Fruit fly (Drosophila melanogaster) whole organism, embryonic: ENCODE data around the gene Hr78.

ENCODE experiments used
- BEAF-32 ChIP-seq: fragments of 200-800 bp; sonication (Bioruptor generic); optimal IDR thresholded peaks from 3 replicates; lab custom pipeline; 2017; ENCODE audit warnings: missing biosample characterization, missing genetic modification characterization, mild to moderate bottlenecking, moderate library complexity, missing genetic modification reagents
- CG10321 ChIP-seq: fragments of 200-800 bp; sonication (Bioruptor generic); IDR thresholded peaks from 2 replicates; pipeline ENCODE4 v1.3.6; 2022; ENCODE audit warnings: missing biosample characterization, missing genetic modification characterization
- CG10543 ChIP-seq: fragments of 200-800 bp; sonication (Bioruptor generic); optimal IDR thresholded peaks from 3 replicates; lab custom pipeline; 2017; ENCODE audit warnings: missing biosample characterization, mild to moderate bottlenecking, missing genetic modification characterization, moderate library complexity
- CG13123 ChIP-seq: fragments of 200-800 bp; sonication (Bioruptor generic); optimal IDR thresholded peaks from 2 replicates; lab custom pipeline; 2016; ENCODE audit warnings: missing biosample characterization, missing genetic modification characterization
- CG13296 ChIP-seq: fragments of 200-800 bp; sonication (Bioruptor generic); optimal IDR thresholded peaks from 3 replicates; lab custom pipeline; 2018; ENCODE audit warnings: missing biosample characterization, mild to moderate bottlenecking, missing genetic modification characterization
- CG13775 ChIP-seq: fragments of 200-800 bp; sonication (Bioruptor generic); optimal IDR thresholded peaks from 3 replicates; lab custom pipeline; 2017; ENCODE audit warnings: missing biosample characterization, mild to moderate bottlenecking, missing genetic modification characterization
- CG14710 ChIP-seq: fragments of 200-800 bp; sonication (Bioruptor generic); optimal IDR thresholded peaks from 3 replicates; lab custom pipeline; 2019; ENCODE audit warnings: missing biosample characterization, mild to moderate bottlenecking, missing genetic modification characterization, moderate library complexity
- CG1603 ChIP-seq: fragments of 200-800 bp; sonication (Bioruptor generic); optimal IDR thresholded peaks from 2 replicates; lab custom pipeline; 2019; ENCODE audit warnings: missing biosample characterization, mild to moderate bottlenecking, missing genetic modification characterization, moderate library complexity
- CG2889 ChIP-seq: fragments of 200-800 bp; sonication (Bioruptor generic); IDR thresholded peaks from 3 replicates; pipeline ENCODE4 v1.3.6; 2022; ENCODE audit warnings: missing biosample characterization, missing genetic modification characterization
- CG30020 ChIP-seq: fragments of 200-800 bp; optimal IDR thresholded peaks from 2 replicates; lab custom pipeline; 2019; ENCODE audit warnings: missing biosample characterization, mild to moderate bottlenecking, missing genetic modification characterization, moderate library complexity
- CG31388 ChIP-seq: fragments of 200-800 bp; sonication (Bioruptor generic); optimal IDR thresholded peaks from 2 replicates; lab custom pipeline; 2016; ENCODE audit warnings: missing biosample characterization, missing genetic modification characterization
- CG4707 ChIP-seq: fragments of 200-800 bp; sonication (Bioruptor generic); optimal IDR thresholded peaks from 2 replicates; lab custom pipeline; 2018; ENCODE audit warnings: missing biosample characterization, mild to moderate bottlenecking, missing genetic modification characterization, moderate library complexity
- CG6683 ChIP-seq: fragments of 200-800 bp; sonication (Bioruptor generic); optimal IDR thresholded peaks from 2 replicates; lab custom pipeline; 2017; ENCODE audit warnings: missing biosample characterization, mild to moderate bottlenecking, missing genetic modification characterization, missing genetic modification reagents
- CG6689 ChIP-seq: fragments of 200-800 bp; sonication (Bioruptor generic); IDR thresholded peaks from 2 replicates; pipeline ENCODE4 v1.3.6; 2022; ENCODE audit warnings: missing biosample characterization, missing genetic modification characterization
- CG7745 ChIP-seq: fragments of 200-800 bp; sonication (Bioruptor generic); optimal IDR thresholded peaks from 2 replicates; lab custom pipeline; 2018; ENCODE audit warnings: missing biosample characterization, mild to moderate bottlenecking, missing genetic modification characterization, moderate library complexity
- CG8388 ChIP-seq: fragments of 200-800 bp; sonication (Bioruptor generic); optimal IDR thresholded peaks from 2 replicates; lab custom pipeline; 2019; ENCODE audit warnings: missing biosample characterization, mild to moderate bottlenecking, missing genetic modification characterization, moderate library complexity
- CG9437 ChIP-seq: fragments of 200-800 bp; sonication (Bioruptor generic); optimal IDR thresholded peaks from 2 replicates; lab custom pipeline; 2018; ENCODE audit warnings: missing biosample characterization, mild to moderate bottlenecking, missing genetic modification characterization
- CG9932 ChIP-seq: fragments of 200-800 bp; sonication (Bioruptor generic); IDR thresholded peaks from 2 replicates; pipeline ENCODE4 v1.3.6; 2022; ENCODE audit warnings: missing biosample characterization, missing genetic modification characterization
- Camta ChIP-seq: fragments of 200-800 bp; sonication (Bioruptor generic); optimal IDR thresholded peaks from 2 replicates; lab custom pipeline; 2016; ENCODE audit warnings: missing biosample characterization, missing genetic modification characterization
- Doc2 ChIP-seq: fragments of 200-800 bp; sonication (Bioruptor generic); IDR thresholded peaks from 2 replicates; pipeline ENCODE4 v1.3.6; 2022; ENCODE audit warnings: missing biosample characterization, missing genetic modification characterization
- Dp ChIP-seq: fragments of 200-800 bp; sonication (Bioruptor generic); optimal IDR thresholded peaks from 2 replicates; lab custom pipeline; 2018; ENCODE audit warnings: missing biosample characterization, mild to moderate bottlenecking, missing genetic modification characterization, moderate library complexity
- ERR ChIP-seq: fragments of 200-800 bp; sonication (Bioruptor generic); optimal IDR thresholded peaks from 2 replicates; lab custom pipeline; 2016; ENCODE audit warnings: missing biosample characterization, missing genetic modification characterization
- Ets65A ChIP-seq: fragments of 200-800 bp; sonication (Bioruptor generic); peaks from one replicate; lab custom pipeline; 2016; ENCODE audit warnings: missing biosample characterization, missing genetic modification characterization
- Hey ChIP-seq: fragments of 200-800 bp; sonication (Bioruptor generic); optimal IDR thresholded peaks from 3 replicates; lab custom pipeline; 2018; ENCODE audit warnings: missing biosample characterization, mild to moderate bottlenecking, missing genetic modification characterization
- Hmx ChIP-seq: fragments of 200-800 bp; sonication (Bioruptor generic); optimal IDR thresholded peaks from 2 replicates; lab custom pipeline; 2016; ENCODE audit warnings: missing biosample characterization, missing genetic modification characterization
- Kr ChIP-seq: fragments of 200-800 bp; sonication (Bioruptor generic); optimal IDR thresholded peaks from 2 replicates; lab custom pipeline; 2017; ENCODE audit warnings: missing biosample characterization, mild to moderate bottlenecking, missing genetic modification characterization
- Max ChIP-seq: fragments of 200-800 bp; sonication (Bioruptor generic); optimal IDR thresholded peaks from 2 replicates; lab custom pipeline; 2016; ENCODE audit warnings: missing biosample characterization, mild to moderate bottlenecking, missing genetic modification characterization
- Neu2 ChIP-seq: fragments of 200-800 bp; sonication (Bioruptor generic); optimal IDR thresholded peaks from 3 replicates; lab custom pipeline; 2016; ENCODE audit warnings: missing biosample characterization, missing genetic modification characterization, borderline replicate concordance
- Pdp1 ChIP-seq, 2 experiments: fragments of 200-800 bp; sonication (Bioruptor generic); optimal IDR thresholded peaks; 3 replicates each; lab custom pipeline; 2016; ENCODE audit warnings: missing biosample characterization in 2 of 2, missing genetic modification characterization in 2 of 2, mild to moderate bottlenecking in 1 of 2, moderate library complexity in 1 of 2
- Rx ChIP-seq: fragments of 200-800 bp; sonication (Bioruptor generic); IDR thresholded peaks from 2 replicates; pipeline ENCODE4 v1.3.6; 2022; ENCODE audit warnings: missing biosample characterization, missing genetic modification characterization
- Sin3A ChIP-seq: fragments of >200 bp; optimal IDR thresholded peaks from 2 replicates; lab custom pipeline; 2018
- Sry-δ ChIP-seq: fragments of 200-800 bp; sonication (Bioruptor generic); optimal IDR thresholded peaks from 2 replicates; lab custom pipeline; 2016; ENCODE audit warnings: missing biosample characterization, missing genetic modification characterization
- ash1 ChIP-seq: fragments of 200-800 bp; sonication (Bioruptor generic); optimal IDR thresholded peaks from 2 replicates; lab custom pipeline; 2018; ENCODE audit warnings: missing biosample characterization, mild to moderate bottlenecking, missing genetic modification characterization
- chif ChIP-seq, 2 experiments: fragments of 200-800 bp; sonication (Bioruptor generic); optimal IDR thresholded peaks; 3 replicates each; lab custom pipeline; 2016; ENCODE audit warnings: missing biosample characterization in 2 of 2, missing genetic modification characterization in 2 of 2
- chinmo ChIP-seq: fragments of 200-800 bp; sonication (Bioruptor generic); IDR thresholded peaks from 4 replicates; pipeline ENCODE4 v1.3.6; 2022; ENCODE audit warnings: missing biosample characterization, missing genetic modification characterization; ENCODE audit not compliant: partially characterized antibody
- exex ChIP-seq: fragments of 200-800 bp; sonication (Bioruptor generic); optimal IDR thresholded peaks from 4 replicates; lab custom pipeline; 2018; ENCODE audit warnings: missing biosample characterization, mild to moderate bottlenecking, missing genetic modification characterization, moderate library complexity
- insv ChIP-seq, 2 experiments: fragments of 200-800 bp; sonication (Bioruptor generic); optimal IDR thresholded peaks; 3 replicates each; lab custom pipeline; 2016 to 2018; ENCODE audit warnings: missing biosample characterization in 2 of 2, missing genetic modification characterization in 2 of 2
- jumu ChIP-seq: fragments of 200-800 bp; sonication (Bioruptor generic); optimal IDR thresholded peaks from 3 replicates; lab custom pipeline; 2016; ENCODE audit warnings: missing biosample characterization, missing genetic modification characterization
- lab ChIP-seq: fragments of 200-800 bp; sonication (Bioruptor generic); optimal IDR thresholded peaks from 3 replicates; lab custom pipeline; 2017; ENCODE audit warnings: missing biosample characterization, missing genetic modification characterization, mild to moderate bottlenecking, moderate library complexity, missing genetic modification reagents
- p53 ChIP-seq: fragments of 200-800 bp; sonication (Bioruptor generic); optimal IDR thresholded peaks from 2 replicates; lab custom pipeline; 2016; ENCODE audit warnings: missing biosample characterization, missing genetic modification characterization
- phol ChIP-seq: fragments of 200-800 bp; sonication (Bioruptor generic); optimal IDR thresholded peaks from 3 replicates; lab custom pipeline; 2018; ENCODE audit warnings: missing biosample characterization, mild to moderate bottlenecking, missing genetic modification characterization, moderate library complexity
- pnt ChIP-seq: fragments of 200-800 bp; sonication (Bioruptor generic); optimal IDR thresholded peaks from 3 replicates; lab custom pipeline; 2016; ENCODE audit warnings: missing biosample characterization, missing genetic modification characterization
- ranshi ChIP-seq: fragments of 200-800 bp; sonication (Bioruptor generic); IDR thresholded peaks from 2 replicates; pipeline ENCODE4 v1.3.6; 2022; ENCODE audit warnings: missing biosample characterization, missing genetic modification characterization
- slou ChIP-seq: fragments of 200-800 bp; sonication (Bioruptor generic); optimal IDR thresholded peaks from 3 replicates; lab custom pipeline; 2016; ENCODE audit warnings: missing biosample characterization, missing genetic modification characterization
- so ChIP-seq: fragments of 200-800 bp; sonication (Bioruptor generic); IDR thresholded peaks from 3 replicates; pipeline ENCODE4 v1.3.6; 2022; ENCODE audit warnings: missing biosample characterization, missing genetic modification characterization
- sr ChIP-seq: fragments of 200-800 bp; sonication (Bioruptor generic); IDR thresholded peaks from 3 replicates; pipeline ENCODE4 v1.3.6; 2022; ENCODE audit warnings: missing biosample characterization, missing genetic modification characterization
- tio ChIP-seq: fragments of 200-800 bp; sonication (Bioruptor generic); optimal IDR thresholded peaks from 2 replicates; lab custom pipeline; 2017; ENCODE audit warnings: missing biosample characterization, missing genetic modification characterization, inconsistent platforms
- vfl ChIP-seq: fragments of 200-800 bp; sonication (Bioruptor generic); optimal IDR thresholded peaks from 2 replicates; lab custom pipeline; 2016; ENCODE audit warnings: missing biosample characterization, missing genetic modification characterization
- vvl ChIP-seq: fragments of 200-800 bp; sonication (Bioruptor generic); IDR thresholded peaks from 2 replicates; pipeline ENCODE4 v1.3.6; 2022; ENCODE audit warnings: missing biosample characterization, missing genetic modification characterization
- yki ChIP-seq: fragments of >200 bp; optimal IDR thresholded peaks from 3 replicates; lab custom pipeline; 2018
- zfh1 ChIP-seq: fragments of 200-800 bp; sonication (Bioruptor generic); IDR thresholded peaks from 3 replicates; pipeline ENCODE4 v1.3.6; 2022; ENCODE audit warnings: missing biosample characterization, missing genetic modification characterization

The Hr78 gene

DNA sequence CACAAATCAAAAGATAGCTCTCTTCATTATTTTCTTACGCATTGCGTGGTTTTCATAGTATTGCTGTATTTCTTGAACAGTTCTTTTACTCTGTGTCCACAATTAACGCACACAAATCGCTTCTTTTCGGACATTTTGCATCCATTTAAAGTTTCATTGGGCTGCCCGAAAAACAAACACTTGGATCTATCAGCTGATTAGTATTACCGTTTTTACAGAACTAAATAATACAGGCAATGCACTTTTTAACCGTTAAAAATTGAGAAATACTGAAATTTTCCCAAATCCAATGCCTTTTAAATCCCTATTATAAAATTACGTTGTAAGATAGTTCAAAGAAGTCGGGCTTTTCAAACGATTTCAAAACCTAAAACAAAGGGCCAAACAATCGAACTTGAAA is 31.8 kb upstream of the Hr78 start, which contains the start of gene Arv1 (continued):
- TF ChIP-seq CG30020 (tag; lab: Kevin White, UChicago): peak; percentile 48
- no peak for TF ChIP-seq CG10543 (GFP tag; lab: Kevin White, UChicago)
- TF ChIP-seq CG9437 (GFP tag; lab: Kevin White, UChicago): no peak
- no peak for TF ChIP-seq insv (GFP tag; optimal IDR thresholded peaks at IDR 0.05; lab: Kevin White, UChicago)
- no peak for TF ChIP-seq yki (lab: Kevin White, UChicago)
- TF ChIP-seq chinmo (GFP tag; lab: Robert Waterston, UW): peak; percentile 72; the same call in 1 of the 4 replicates
- TF ChIP-seq Doc2: no peak
- TF ChIP-seq Max: no peak
- TF ChIP-seq CG2889 (GFP tag; lab: Robert Waterston, UW): no peak
- TF ChIP-seq Rx (GFP tag; lab: Robert Waterston, UW): no peak
- TF ChIP-seq vvl (GFP tag; lab: Robert Waterston, UW): no peak
- no peak for TF ChIP-seq Camta
- TF ChIP-seq phol (tag; lab: Kevin White, UChicago): peak; percentile 22
- no peak for TF ChIP-seq Sin3A (lab: Kevin White, UChicago)
- no peak for TF ChIP-seq tio
- TF ChIP-seq Pdp1 (GFP tag; optimal IDR thresholded peaks at IDR 0.05; lab: Kevin White, UChicago): peak in 1 of 2 experiments; percentile 7
- TF ChIP-seq Dp: peak; percentile 30
- no peak for TF ChIP-seq pnt
- peak; percentile 7 for TF ChIP-seq CG14710 (tag; lab: Kevin White, UChicago)
- no peak for TF ChIP-seq Sry-δ (GFP tag; lab: Kevin White, UChicago)
- peak; percentile 9 for TF ChIP-seq BEAF-32
- TF ChIP-seq CG9932 (GFP tag; lab: Robert Waterston, UW): no peak
- no peak for TF ChIP-seq Hmx (GFP tag; lab: Kevin White, UChicago)
- peak; percentile 28 for TF ChIP-seq CG1603 (tag; lab: Kevin White, UChicago)
- TF ChIP-seq CG4707: no peak

DNA sequence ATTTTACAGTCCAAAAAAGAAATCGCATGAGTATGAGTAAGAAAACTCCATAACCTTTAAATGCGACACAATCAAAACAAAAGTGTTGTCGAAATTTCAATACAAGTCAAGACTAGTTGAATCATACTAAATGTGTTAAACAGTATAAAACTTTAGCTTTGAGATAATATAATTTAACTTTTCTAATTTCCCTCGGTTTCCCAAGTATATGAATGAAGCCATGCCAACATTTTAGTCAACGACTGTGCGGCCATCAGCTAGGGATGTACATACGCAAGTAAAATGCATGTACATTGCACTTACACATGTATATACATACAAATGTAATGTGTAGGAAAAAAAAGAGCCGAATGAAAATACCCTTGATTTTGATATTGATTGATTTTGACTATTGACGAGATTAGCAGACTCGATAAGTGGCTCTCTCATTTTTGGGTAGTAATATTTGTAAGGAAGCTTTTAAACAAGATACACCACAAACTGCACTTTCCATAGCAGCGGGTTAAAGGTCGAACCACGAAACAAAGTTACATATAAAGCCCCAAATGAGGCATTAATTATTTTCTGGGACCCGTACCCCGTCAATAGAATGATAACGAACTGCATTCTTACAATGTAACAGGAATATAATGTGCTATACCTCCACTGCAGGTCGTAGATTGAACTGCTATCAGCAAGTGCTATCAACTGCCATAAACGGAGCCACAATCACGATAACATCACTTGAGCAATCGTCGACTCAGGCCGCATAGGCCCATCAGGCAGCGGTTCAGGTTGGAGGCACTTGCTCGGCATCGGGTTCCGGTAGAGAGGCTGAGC is 27.0 kb upstream of the Hr78 start:
- TF ChIP-seq chif (GFP tag; optimal IDR thresholded peaks at IDR 0.05; lab: Kevin White, UChicago) (no peak), CG13775 (no peak), Hey (tag; lab: Kevin White, UChicago) (no peak), jumu (no peak), Ets65A (GFP tag; lab: Kevin White, UChicago) (peak; percentile 45), Camta (no peak), vfl (GFP tag; lab: Kevin White, UChicago) (no peak), CG8388 (GFP tag; lab: Kevin White, UChicago) (no peak), ash1 (no peak), ranshi (GFP tag; lab: Robert Waterston, UW) (no peak), CG13296 (no peak), CG6683 (GFP tag; lab: Kevin White, UChicago) (no peak), exex (no peak), sr (GFP tag; lab: Robert Waterston, UW) (no peak), CG7745 (tag; lab: Kevin White, UChicago) (no peak), slou (no peak), Neu2 (GFP tag; lab: Kevin White, UChicago) (no peak), p53 (GFP tag; lab: Kevin White, UChicago) (no peak), CG10321 (GFP tag; lab: Robert Waterston, UW) (no peak), Kr (GFP tag; lab: Kevin White, UChicago) (no peak), CG13123 (GFP tag; lab: Kevin White, UChicago) (no peak), CG6689 (no peak), zfh1 (GFP tag; lab: Robert Waterston, UW) (no peak), lab (GFP tag; lab: Kevin White, UChicago) (no peak), CG31388 (GFP tag; lab: Kevin White, UChicago) (no peak), so (no peak), ERR (GFP tag; lab: Kevin White, UChicago) (no peak)
